Worm (Caenorhabditis elegans): Measurements from ENCODE around the gene T07A5.1.

- TF ChIP-seq sptf-1 (tag; optimal IDR thresholded peaks at IDR 0.05) (no peak), nhr-2 (tag; optimal IDR thresholded peaks at IDR 0.05) (no peak), M03D4.4 (tag; optimal IDR thresholded peaks at IDR 0.05) (no peak), ztf-11 (tag; optimal IDR thresholded peaks at IDR 0.05) (no peak), nhr-76 (tag; optimal IDR thresholded peaks at IDR 0.05) (no peak), nhr-237 (tag; optimal IDR thresholded peaks at IDR 0.05) (no peak), unc-39 (tag; optimal IDR thresholded peaks at IDR 0.05) (no peak), lsy-2 (tag; optimal IDR thresholded peaks at IDR 0.05) (peak; percentile 46), unc-62 (GFP tag; optimal IDR thresholded peaks at IDR 0.05) (no peak), lin-13 (tag; optimal IDR thresholded peaks at IDR 0.05) (peak; percentile 21)
These were observed 12.8 kb upstream of the T07A5.1 start, which contains the start of gene unc-69 for ce11 chrIII:10318755-10319154.
